Fruit fly (Drosophila melanogaster): ENCODE results near the gene Gp93.

Gene Gp93

dm6 chr3R:27988647-27989430, 40.3 kb downstream of the Gp93 start (continued):
- peak; percentile 39; the same call in 1 of the 2 replicates for TF ChIP-seq seq (GFP tag; IDR thresholded peaks at IDR 0.05)
- TF ChIP-seq chif (GFP tag; optimal IDR thresholded peaks at IDR 0.05) = peak in 1 of 2 experiments; percentile 53
- TF ChIP-seq CoRest (tag; optimal IDR thresholded peaks at IDR 0.05) = peak; percentile 66
- no peak for TF ChIP-seq fd64A (GFP tag; optimal IDR thresholded peaks at IDR 0.05)
- TF ChIP-seq croc (GFP tag; conservative IDR thresholded peaks at IDR 0.05) = no peak
- TF ChIP-seq Deaf1 (tag; optimal IDR thresholded peaks at IDR 0.05) = no peak
- no peak for TF ChIP-seq zen2 (GFP tag; IDR thresholded peaks at IDR 0.05; ENCODE audit: partially characterized antibody)
- TF ChIP-seq CG10959 (GFP tag; IDR thresholded peaks at IDR 0.05) = no peak
- TF ChIP-seq MBD-R2 (GFP tag; IDR thresholded peaks at IDR 0.05) = no peak
- no peak for TF ChIP-seq ato (GFP tag; IDR thresholded peaks at IDR 0.05; ENCODE audit: partially characterized antibody)
- TF ChIP-seq CG4404 (GFP tag; IDR thresholded peaks at IDR 0.05) = no peak
- TF ChIP-seq Antp (GFP tag; optimal IDR thresholded peaks at IDR 0.05) = peak; percentile 33
- TF ChIP-seq lmd (GFP tag; IDR thresholded peaks at IDR 0.05) = peak; percentile 68
- TF ChIP-seq CG10209 (GFP tag; optimal IDR thresholded peaks at IDR 0.05) = peak; percentile 3
- TF ChIP-seq aop (GFP tag; IDR thresholded peaks at IDR 0.05) = no peak
- peak; percentile 53 for TF ChIP-seq CG9727 (GFP tag; optimal IDR thresholded peaks at IDR 0.05)
- no peak for TF ChIP-seq CG12299 (tag; optimal IDR thresholded peaks at IDR 0.05)
- TF ChIP-seq ro (GFP tag; IDR thresholded peaks at IDR 0.05) = no peak
- TF ChIP-seq crol (GFP tag; IDR thresholded peaks at IDR 0.05) = peak; percentile 85
- TF ChIP-seq CG9215 (GFP tag; IDR thresholded peaks at IDR 0.05) = no peak; the same call in 1 of the 2 replicates
- TF ChIP-seq Sin3A (optimal IDR thresholded peaks at IDR 0.05) = no peak
- no peak for TF ChIP-seq CG10979 (tag; optimal IDR thresholded peaks at IDR 0.05)
- no peak for TF ChIP-seq fu2 (GFP tag; optimal IDR thresholded peaks at IDR 0.05)
- TF ChIP-seq cg (GFP tag; optimal IDR thresholded peaks at IDR 0.05) = no peak
- TF ChIP-seq Tbp (GFP tag; optimal IDR thresholded peaks at IDR 0.05) = no peak
- peak; percentile 56 for TF ChIP-seq CTCF (GFP tag; optimal IDR thresholded peaks at IDR 0.05)
- TF ChIP-seq hbn (GFP tag; IDR thresholded peaks at IDR 0.05; ENCODE audit: partially characterized antibody) = no peak
- peak; percentile 58 for TF ChIP-seq CG2678 (tag; optimal IDR thresholded peaks at IDR 0.05)
- TF ChIP-seq luna (GFP tag; optimal IDR thresholded peaks at IDR 0.05) = no peak
- no peak for TF ChIP-seq Jarid2 (GFP tag; optimal IDR thresholded peaks at IDR 0.05)
- TF ChIP-seq CG17612 (GFP tag; IDR thresholded peaks at IDR 0.05) = no peak; the same call in 1 of the 2 replicates
- peak; percentile 38 for TF ChIP-seq cato (GFP tag; optimal IDR thresholded peaks at IDR 0.05; ENCODE audit: borderline replicate concordance)
- no peak for TF ChIP-seq br (optimal IDR thresholded peaks at IDR 0.05)
- TF ChIP-seq Mad (GFP tag; optimal IDR thresholded peaks at IDR 0.05) = no peak
- peak; percentile 23 for TF ChIP-seq CG3163 (GFP tag; optimal IDR thresholded peaks at IDR 0.05)
- no peak for TF ChIP-seq kay (GFP tag; optimal IDR thresholded peaks at IDR 0.05)
- TF ChIP-seq CG17359 (tag; optimal IDR thresholded peaks at IDR 0.05) = peak; percentile 6
- TF ChIP-seq Elba2 (GFP tag; optimal IDR thresholded peaks at IDR 0.05) = no peak
- no peak for TF ChIP-seq Dll (GFP tag; IDR thresholded peaks at IDR 0.05; ENCODE audit: partially characterized antibody)
- TF ChIP-seq repo (GFP tag; optimal IDR thresholded peaks at IDR 0.05) = no peak
- no peak for TF ChIP-seq sima (GFP tag; optimal IDR thresholded peaks at IDR 0.05)
- TF ChIP-seq CG10543 (GFP tag; optimal IDR thresholded peaks at IDR 0.05) = peak; percentile 7
- no peak; the same call in 1 of the 2 replicates for TF ChIP-seq Oaz (GFP tag; IDR thresholded peaks at IDR 0.05)
- no peak for TF ChIP-seq CG8359 (GFP tag; optimal IDR thresholded peaks at IDR 0.05; ENCODE audit: borderline replicate concordance)
- peak; percentile 11 for TF ChIP-seq CG4820 (GFP tag; optimal IDR thresholded peaks at IDR 0.05)
- TF ChIP-seq CG16815 (GFP tag; optimal IDR thresholded peaks at IDR 0.05) = peak; percentile 31
- TF ChIP-seq CG17361 (GFP tag; IDR thresholded peaks at IDR 0.05) = peak; percentile 82
- TF ChIP-seq CG10274 (GFP tag; optimal IDR thresholded peaks at IDR 0.05) = no peak
- TF ChIP-seq CG18764 (GFP tag; optimal IDR thresholded peaks at IDR 0.05) = no peak
- TF ChIP-seq CG7357 (GFP tag; IDR thresholded peaks at IDR 0.05) = peak; percentile 44; the same call in 1 of the 3 replicates
- TF ChIP-seq CG13424 (tag; optimal IDR thresholded peaks at IDR 0.05) = peak; percentile 18

Data from whole organism, embryonic.